Worm (Caenorhabditis elegans) whole organism, midembryonic: ENCODE data around the gene clc-19.

Source experiments
- T22C8.4 ChIP-seq: fragments of 200-800 bp; sonication (Bioruptor generic); IDR thresholded peaks from 2 replicates; pipeline ENCODE4 v1.3.6; 2022; ENCODE audit warnings: missing genetic modification characterization, missing compliant biosample characterization
- cog-1 ChIP-seq: sonication (generic microtip); optimal IDR thresholded peaks from 2 replicates; lab custom pipeline; 2016; ENCODE audit warnings: missing genetic modification characterization, missing compliant biosample characterization
- flt-1 ChIP-seq: fragments of 200-800 bp; sonication (Bioruptor generic); IDR thresholded peaks from 2 replicates; pipeline ENCODE4 v1.3.6; 2022; ENCODE audit warnings: missing genetic modification characterization, missing compliant biosample characterization
- klf-2 ChIP-seq: fragments of 200-800 bp; sonication (Bioruptor generic); conservative IDR thresholded peaks from 2 replicates; pipeline ENCODE4 v1.3.6; 2022; ENCODE audit warnings: missing genetic modification reagents, missing genetic modification characterization, missing compliant biosample characterization
- ref-1 ChIP-seq: fragments of 200-800 bp; sonication (Bioruptor generic); conservative IDR thresholded peaks from 2 replicates; pipeline ENCODE4 v1.3.6; 2022; ENCODE audit warnings: missing genetic modification reagents, missing genetic modification characterization, missing compliant biosample characterization
- tab-1 ChIP-seq: fragments of 200-800 bp; sonication (Bioruptor generic); IDR thresholded peaks from 2 replicates; pipeline ENCODE4 v1.3.6; 2022; ENCODE audit warnings: missing genetic modification characterization, missing compliant biosample characterization
- ztf-23 ChIP-seq: fragments of 200-800 bp; sonication (Bioruptor generic); IDR thresholded peaks from 2 replicates; pipeline ENCODE4 v1.3.6; 2022; ENCODE audit warnings: missing genetic modification reagents, missing genetic modification characterization, missing compliant biosample characterization
- ztf-29 ChIP-seq: fragments of 200-800 bp; sonication (Bioruptor generic); IDR thresholded peaks from 2 replicates; pipeline ENCODE4 v1.3.6; 2022; ENCODE audit warnings: missing genetic modification reagents, missing genetic modification characterization, missing compliant biosample characterization

DNA sequence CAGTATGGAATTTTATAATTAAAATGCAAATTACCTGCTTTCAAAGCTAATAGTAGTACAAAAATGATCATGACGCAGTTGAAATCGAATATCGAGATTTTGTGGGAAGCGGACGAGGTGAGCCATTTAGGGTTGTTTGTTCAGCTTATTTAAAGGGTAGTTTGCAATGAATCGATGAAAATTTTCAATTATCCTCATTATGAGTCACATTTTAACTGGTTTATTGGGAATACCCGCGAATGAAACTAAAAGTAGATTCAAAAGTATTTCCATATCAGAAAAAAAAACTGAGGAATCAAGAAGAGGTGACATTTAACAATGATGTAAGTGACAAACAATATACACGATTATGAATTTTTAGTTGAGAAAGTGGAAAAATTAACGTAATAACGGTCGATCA lies 46.0 kb upstream of the clc-19 start, which contains the start of gene F23H11.7:
- TF ChIP-seq T22C8.4 (GFP tag; lab: Robert Waterston, UW) (no peak), ztf-29 (GFP tag; lab: Robert Waterston, UW) (no peak), flt-1 (no peak), tab-1 (GFP tag; lab: Robert Waterston, UW) (no peak), ref-1 (GFP tag; lab: Robert Waterston, UW) (no peak), cog-1 (tag; lab: Kevin White, UChicago) (no peak), ztf-23 (no peak), klf-2 (GFP tag; lab: Robert Waterston, UW) (no peak)
